Worm (Caenorhabditis elegans): Measurements from ENCODE around the gene efl-3.

efl-3 gene

DNA sequence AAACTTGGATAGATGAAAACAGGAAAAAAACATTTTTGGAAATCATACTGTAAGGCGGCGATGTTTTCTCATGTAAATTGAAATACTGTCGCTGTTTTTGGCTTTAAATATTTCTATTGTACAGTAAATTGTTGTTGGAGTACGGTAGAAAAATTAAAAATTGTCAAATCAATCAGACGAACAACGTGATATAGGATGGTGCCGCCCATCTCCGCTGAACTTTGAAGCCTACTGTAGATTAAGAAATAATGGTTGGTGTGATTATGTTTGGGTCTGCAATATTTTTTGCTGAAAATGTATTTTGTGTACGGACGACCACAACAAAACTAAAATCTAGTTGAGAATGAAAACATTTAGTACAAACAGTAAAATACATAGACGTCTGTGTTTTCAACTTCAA, 26.9 kb upstream of the efl-3 start:
- no peak for TF ChIP-seq elt-2 (tag; optimal IDR thresholded peaks at IDR 0.05)
- TF ChIP-seq hlh-13 (GFP tag; optimal IDR thresholded peaks at IDR 0.05), result no peak
- no peak for TF ChIP-seq ceh-9 (tag; optimal IDR thresholded peaks at IDR 0.05)
- TF ChIP-seq fkh-6 (tag; optimal IDR thresholded peaks at IDR 0.05), result no peak
- no peak for TF ChIP-seq ets-4 (tag; optimal IDR thresholded peaks at IDR 0.05)
- no peak for TF ChIP-seq hlh-15 (tag; optimal IDR thresholded peaks at IDR 0.05)
- TF ChIP-seq ceh-24 (tag; optimal IDR thresholded peaks at IDR 0.05), result no peak
- TF ChIP-seq zip-5 (tag; optimal IDR thresholded peaks at IDR 0.05), result no peak
- TF ChIP-seq madf-2 (tag; optimal IDR thresholded peaks at IDR 0.05), result no peak
- no peak for TF ChIP-seq K02D7.2 (tag; optimal IDR thresholded peaks at IDR 0.05)
- no peak for TF ChIP-seq dve-1 (tag; optimal IDR thresholded peaks at IDR 0.05)
- no peak for TF ChIP-seq pax-1 (tag; optimal IDR thresholded peaks at IDR 0.05)
- no peak for TF ChIP-seq hlh-8 (tag; optimal IDR thresholded peaks at IDR 0.05)
- no peak for TF ChIP-seq Y22D7AL.16 (tag; optimal IDR thresholded peaks at IDR 0.05)
- TF ChIP-seq ceh-30 (tag; optimal IDR thresholded peaks at IDR 0.05), result no peak
- TF ChIP-seq ahr-1 (tag; optimal IDR thresholded peaks at IDR 0.05), result no peak

ce11 chrII:8386897-8387296, 25.6 kb upstream of the efl-3 start:
- TF ChIP-seq tbx-7 (tag; optimal IDR thresholded peaks at IDR 0.05) (no peak), elt-4 (tag; optimal IDR thresholded peaks at IDR 0.05) (no peak), gmeb-2 (tag; optimal IDR thresholded peaks at IDR 0.05) (no peak), ceh-24 (tag; optimal IDR thresholded peaks at IDR 0.05) (no peak), unc-3 (GFP tag; conservative IDR thresholded peaks at IDR 0.05) (no peak), unc-3 (tag; optimal IDR thresholded peaks at IDR 0.05) (no peak), elt-2 (tag; optimal IDR thresholded peaks at IDR 0.05) (no peak), hlh-6 (tag; optimal IDR thresholded peaks at IDR 0.05) (no peak), npax-4 (tag; optimal IDR thresholded peaks at IDR 0.05) (no peak), ets-4 (tag; optimal IDR thresholded peaks at IDR 0.05) (no peak), nhr-232 (tag; optimal IDR thresholded peaks at IDR 0.05) (no peak), pros-1 (tag; optimal IDR thresholded peaks at IDR 0.05) (no peak), odd-2 (tag; optimal IDR thresholded peaks at IDR 0.05) (no peak), ceh-14 (tag; optimal IDR thresholded peaks at IDR 0.05) (no peak), ahr-1 (tag; optimal IDR thresholded peaks at IDR 0.05) (no peak), ceh-30 (tag; optimal IDR thresholded peaks at IDR 0.05) (no peak), dmd-4 (tag; optimal IDR thresholded peaks at IDR 0.05; ENCODE audit: borderline replicate concordance) (no peak), ref-2 (tag; optimal IDR thresholded peaks at IDR 0.05) (no peak), hlh-30 (tag; optimal IDR thresholded peaks at IDR 0.05; ENCODE audit: insufficient read depth) (no peak), ceh-34 (tag; optimal IDR thresholded peaks at IDR 0.05) (no peak)

DNA sequence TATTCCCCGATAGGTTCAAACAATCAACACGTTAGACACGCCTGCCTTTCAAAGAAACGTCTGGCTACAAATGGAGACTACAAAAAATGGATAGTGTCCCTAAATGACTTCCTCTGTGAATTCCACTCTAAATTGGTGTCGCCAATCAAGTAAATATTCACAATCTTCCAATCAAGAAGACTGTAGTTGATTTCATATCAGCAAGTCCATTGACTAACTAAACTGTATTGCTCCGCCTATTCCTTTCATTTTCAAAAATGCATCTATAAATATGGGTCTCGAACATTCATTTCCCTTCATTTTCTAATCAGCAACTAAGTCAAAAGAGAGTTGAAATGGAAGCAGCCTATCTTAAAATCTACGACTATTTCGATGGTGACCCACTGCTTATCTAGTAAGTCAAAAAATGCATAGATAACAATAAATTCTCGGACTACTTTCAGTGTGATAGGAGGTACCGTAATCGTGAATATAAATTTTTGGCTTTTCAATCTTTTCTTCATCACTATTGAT, 24.4 kb upstream of the efl-3 start, which contains the start of gene drd-1:
Gene drd-1 (plus strand): TSS at position 51 of the 513 bp plus-strand sequence.
- TF ChIP-seq ceh-22 (tag; optimal IDR thresholded peaks at IDR 0.05), result no peak
- TF ChIP-seq odd-2 (tag; optimal IDR thresholded peaks at IDR 0.05), result no peak
- no peak for TF ChIP-seq eyg-1 (tag; optimal IDR thresholded peaks at IDR 0.05)
- peak; percentile 68 for TF ChIP-seq elt-2 (tag; optimal IDR thresholded peaks at IDR 0.05)
- TF ChIP-seq dmd-4 (tag; optimal IDR thresholded peaks at IDR 0.05; ENCODE audit: borderline replicate concordance), result no peak

DNA sequence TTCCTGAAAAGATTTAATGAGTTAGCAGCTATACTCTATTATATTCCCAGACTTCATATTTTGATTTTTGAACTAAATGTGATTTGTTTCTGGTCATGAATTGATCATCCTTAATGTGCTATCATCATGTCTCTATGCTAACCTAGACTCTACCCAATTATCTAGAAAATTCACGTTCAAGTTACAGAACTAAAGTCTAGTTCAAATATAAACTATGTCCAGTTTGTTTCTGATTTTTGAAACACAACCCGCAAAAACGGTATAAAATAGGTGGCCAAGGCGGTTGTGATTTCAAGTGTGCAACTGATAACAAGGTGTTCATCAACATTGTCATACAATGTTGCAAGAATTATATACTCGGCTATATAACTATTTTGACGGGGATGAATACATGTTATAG, 21.7 kb upstream of the efl-3 start, which contains the start of gene F49E12.10:
Gene F49E12.10 (plus strand): TSS at position 301 of the 400 bp plus-strand sequence.
- no peak for TF ChIP-seq lin-11 (tag; optimal IDR thresholded peaks at IDR 0.05)
- TF ChIP-seq fax-1 (tag; optimal IDR thresholded peaks at IDR 0.05), result no peak
- no peak for TF ChIP-seq K09A11.1 (tag; optimal IDR thresholded peaks at IDR 0.05; ENCODE audit: insufficient read depth)
- TF ChIP-seq gmeb-2 (tag; optimal IDR thresholded peaks at IDR 0.05), result no peak
- TF ChIP-seq sox-2 (GFP tag; IDR thresholded peaks at IDR 0.05), result no peak
- TF ChIP-seq dmd-4 (tag; optimal IDR thresholded peaks at IDR 0.05; ENCODE audit: borderline replicate concordance), result no peak
